Fruit fly (Drosophila melanogaster) whole organism, embryonic: ENCODE results near the gene pan.

Experiments used
- CG12391 ChIP-seq: fragments of 200-800 bp; sonication (Bioruptor generic); optimal IDR thresholded peaks from 3 replicates; lab custom pipeline; 2018; ENCODE audit warnings: missing biosample characterization, mild to moderate bottlenecking, missing genetic modification characterization, moderate library complexity
- CG12942 ChIP-seq: fragments of 200-800 bp; sonication (Bioruptor generic); optimal IDR thresholded peaks from 3 replicates; lab custom pipeline; 2016; ENCODE audit warnings: missing biosample characterization, missing genetic modification characterization
- CG13123 ChIP-seq: fragments of 200-800 bp; sonication (Bioruptor generic); optimal IDR thresholded peaks from 2 replicates; lab custom pipeline; 2016; ENCODE audit warnings: missing biosample characterization, missing genetic modification characterization
- CG13624 ChIP-seq: fragments of 200-800 bp; sonication (Bioruptor generic); optimal IDR thresholded peaks from 2 replicates; lab custom pipeline; 2016; ENCODE audit warnings: missing biosample characterization, missing genetic modification characterization
- CG13894 ChIP-seq: fragments of 200-800 bp; sonication (Bioruptor generic); optimal IDR thresholded peaks from 3 replicates; lab custom pipeline; 2018; ENCODE audit warnings: missing biosample characterization, mild to moderate bottlenecking, missing genetic modification characterization, moderate library complexity
- CG15479 ChIP-seq: fragments of 200-800 bp; sonication (Bioruptor generic); optimal IDR thresholded peaks from 3 replicates; lab custom pipeline; 2019; ENCODE audit warnings: missing biosample characterization, mild to moderate bottlenecking, missing genetic modification characterization, moderate library complexity
- CG15601 ChIP-seq: fragments of 200-800 bp; sonication (Bioruptor generic); optimal IDR thresholded peaks from 3 replicates; lab custom pipeline; 2019; ENCODE audit warnings: missing biosample characterization, mild to moderate bottlenecking, missing genetic modification characterization, moderate library complexity
- CG16813 ChIP-seq: fragments of 200-800 bp; sonication (Bioruptor generic); IDR thresholded peaks from 3 replicates; pipeline ENCODE4 v1.3.6; 2022; ENCODE audit warnings: missing biosample characterization, missing genetic modification characterization; ENCODE audit not compliant: partially characterized antibody
- CG1832 ChIP-seq: fragments of 200-800 bp; sonication (Bioruptor generic); optimal IDR thresholded peaks from 2 replicates; lab custom pipeline; 2017; ENCODE audit warnings: missing biosample characterization, mild to moderate bottlenecking, missing genetic modification characterization, inconsistent platforms
- CG30020 ChIP-seq: fragments of 200-800 bp; optimal IDR thresholded peaks from 2 replicates; lab custom pipeline; 2019; ENCODE audit warnings: missing biosample characterization, mild to moderate bottlenecking, missing genetic modification characterization, moderate library complexity
- CG30403 ChIP-seq: fragments of 200-800 bp; sonication (Bioruptor generic); optimal IDR thresholded peaks from 3 replicates; lab custom pipeline; 2016; ENCODE audit warnings: missing biosample characterization, missing genetic modification characterization
- CG31224 ChIP-seq: fragments of 200-800 bp; sonication (Bioruptor generic); IDR thresholded peaks from 2 replicates; pipeline ENCODE4 v1.3.6; 2022; ENCODE audit warnings: missing biosample characterization, missing genetic modification characterization
- CG3163 ChIP-seq: fragments of 200-800 bp; sonication (Bioruptor generic); optimal IDR thresholded peaks from 3 replicates; lab custom pipeline; 2016; ENCODE audit warnings: missing biosample characterization, missing genetic modification characterization
- CG33213 ChIP-seq: fragments of 200-800 bp; sonication (Bioruptor generic); optimal IDR thresholded peaks from 3 replicates; lab custom pipeline; 2016; ENCODE audit warnings: missing biosample characterization, missing genetic modification characterization
- CG34376 ChIP-seq: fragments of 200-800 bp; sonication (Bioruptor generic); optimal IDR thresholded peaks from 2 replicates; lab custom pipeline; 2018; ENCODE audit warnings: missing biosample characterization, mild to moderate bottlenecking, missing genetic modification characterization
- CG3847 ChIP-seq: fragments of 200-800 bp; sonication (Bioruptor generic); IDR thresholded peaks from 2 replicates; pipeline ENCODE4 v1.3.6; 2022; ENCODE audit warnings: missing biosample characterization, missing genetic modification characterization
- CG4424 ChIP-seq: fragments of 200-800 bp; sonication (Bioruptor generic); optimal IDR thresholded peaks from 3 replicates; lab custom pipeline; 2016; ENCODE audit warnings: missing biosample characterization, missing genetic modification characterization
- CG4820 ChIP-seq: fragments of 200-800 bp; sonication (Bioruptor generic); optimal IDR thresholded peaks from 3 replicates; lab custom pipeline; 2016; ENCODE audit warnings: missing biosample characterization, missing genetic modification characterization
- CG4854 ChIP-seq: fragments of 200-800 bp; sonication (Bioruptor generic); optimal IDR thresholded peaks from 2 replicates; lab custom pipeline; 2016; ENCODE audit warnings: missing biosample characterization, missing genetic modification characterization, inconsistent platforms
- CG6654 ChIP-seq: fragments of 200-800 bp; sonication (Bioruptor generic); optimal IDR thresholded peaks from 2 replicates; lab custom pipeline; 2017; ENCODE audit warnings: missing biosample characterization, mild to moderate bottlenecking, missing genetic modification characterization
- CG7556 ChIP-seq: fragments of 200-800 bp; sonication (Bioruptor generic); optimal IDR thresholded peaks from 2 replicates; lab custom pipeline; 2017; ENCODE audit warnings: missing biosample characterization, mild to moderate bottlenecking, missing genetic modification characterization
- CG7928 ChIP-seq: fragments of 200-800 bp; sonication (Bioruptor generic); optimal IDR thresholded peaks from 2 replicates; lab custom pipeline; 2017; ENCODE audit warnings: missing biosample characterization, mild to moderate bottlenecking, missing genetic modification characterization
- CG8765 ChIP-seq: fragments of 200-800 bp; sonication (Bioruptor generic); IDR thresholded peaks from 2 replicates; pipeline ENCODE4 v1.3.6; 2022; ENCODE audit warnings: missing biosample characterization, missing genetic modification characterization
- CG8924 ChIP-seq: fragments of 200-800 bp; optimal IDR thresholded peaks from 3 replicates; lab custom pipeline; 2019; ENCODE audit warnings: missing biosample characterization, mild to moderate bottlenecking, missing genetic modification characterization, moderate library complexity
- Kr ChIP-seq: fragments of 200-800 bp; sonication (Bioruptor generic); optimal IDR thresholded peaks from 2 replicates; lab custom pipeline; 2017; ENCODE audit warnings: missing biosample characterization, mild to moderate bottlenecking, missing genetic modification characterization
- Max ChIP-seq: fragments of 200-800 bp; sonication (Bioruptor generic); optimal IDR thresholded peaks from 2 replicates; lab custom pipeline; 2016; ENCODE audit warnings: missing biosample characterization, mild to moderate bottlenecking, missing genetic modification characterization
- Nf-YC ChIP-seq: fragments of 200-800 bp; optimal IDR thresholded peaks from 3 replicates; lab custom pipeline; 2019; ENCODE audit warnings: missing biosample characterization, mild to moderate bottlenecking, missing genetic modification characterization, moderate library complexity
- Scr ChIP-seq: fragments of 200-800 bp; sonication (Bioruptor generic); IDR thresholded peaks from 2 replicates; pipeline ENCODE4 v1.3.6; 2022; ENCODE audit warnings: missing biosample characterization, missing genetic modification characterization; ENCODE audit not compliant: partially characterized antibody
- Six4 ChIP-seq: fragments of 200-800 bp; sonication (Bioruptor generic); optimal IDR thresholded peaks from 2 replicates; lab custom pipeline; 2016; ENCODE audit warnings: missing biosample characterization, missing genetic modification characterization
- Ssrp ChIP-seq: fragments of 200-800 bp; sonication (Bioruptor generic); optimal IDR thresholded peaks from 2 replicates; lab custom pipeline; 2018; ENCODE audit warnings: missing biosample characterization, mild to moderate bottlenecking, missing genetic modification characterization, moderate library complexity
- ac ChIP-seq: fragments of 200-800 bp; sonication (Bioruptor generic); optimal IDR thresholded peaks from 3 replicates; lab custom pipeline; 2017; ENCODE audit warnings: missing biosample characterization, mild to moderate bottlenecking, missing genetic modification characterization
- ato ChIP-seq: fragments of 200-800 bp; sonication (Bioruptor generic); IDR thresholded peaks from 2 replicates; pipeline ENCODE4 v1.3.6; 2022; ENCODE audit warnings: missing biosample characterization, missing genetic modification characterization; ENCODE audit not compliant: partially characterized antibody
- bbx ChIP-seq: fragments of 200-800 bp; sonication (Bioruptor generic); IDR thresholded peaks from 2 replicates; pipeline ENCODE4 v1.3.6; 2022; ENCODE audit warnings: missing biosample characterization, missing genetic modification characterization; ENCODE audit not compliant: partially characterized antibody
- btn ChIP-seq: fragments of 200-800 bp; sonication (Bioruptor generic); optimal IDR thresholded peaks from 2 replicates; lab custom pipeline; 2016; ENCODE audit warnings: missing biosample characterization, missing genetic modification characterization
- cato ChIP-seq: fragments of 200-800 bp; sonication (Bioruptor generic); optimal IDR thresholded peaks from 2 replicates; lab custom pipeline; 2016; ENCODE audit warnings: missing biosample characterization, missing genetic modification characterization, borderline replicate concordance
- crp ChIP-seq, 2 experiments: fragments of 200-800 bp; sonication (Bioruptor generic); optimal IDR thresholded peaks; 2 replicates in 1 of 2; 3 replicates in 1 of 2; lab custom pipeline; 2017; ENCODE audit warnings: missing biosample characterization in 2 of 2, missing genetic modification characterization in 2 of 2, mild to moderate bottlenecking in 1 of 2, moderate library complexity in 1 of 2
- danr ChIP-seq: fragments of 200-800 bp; sonication (Bioruptor generic); IDR thresholded peaks from 2 replicates; pipeline ENCODE4 v1.3.6; 2022; ENCODE audit warnings: missing biosample characterization, missing genetic modification characterization
- gce ChIP-seq: fragments of 200-800 bp; sonication (Bioruptor generic); IDR thresholded peaks from 3 replicates; pipeline ENCODE4 v1.3.6; 2022; ENCODE audit warnings: missing biosample characterization, missing genetic modification characterization
- gsb ChIP-seq: fragments of 200-800 bp; sonication (Bioruptor generic); IDR thresholded peaks from 2 replicates; pipeline ENCODE4 v1.3.6; 2022; ENCODE audit warnings: missing biosample characterization, missing genetic modification characterization
- gsb-n ChIP-seq: fragments of 200-800 bp; sonication (Bioruptor generic); optimal IDR thresholded peaks from 3 replicates; lab custom pipeline; 2018; ENCODE audit warnings: missing biosample characterization, mild to moderate bottlenecking, missing genetic modification characterization
- hth ChIP-seq: fragments of >200 bp; optimal IDR thresholded peaks from 2 replicates; lab custom pipeline; 2017; ENCODE audit warnings: inconsistent platforms
- kah ChIP-seq: fragments of 200-800 bp; sonication (Bioruptor generic); optimal IDR thresholded peaks from 2 replicates; lab custom pipeline; 2018; ENCODE audit warnings: missing biosample characterization, mild to moderate bottlenecking, missing genetic modification characterization
- klu ChIP-seq: fragments of 200-800 bp; sonication (Bioruptor generic); IDR thresholded peaks from 2 replicates; pipeline ENCODE4 v1.3.6; 2022; ENCODE audit warnings: missing biosample characterization, missing genetic modification characterization
- nerfin-1 ChIP-seq: fragments of 200-800 bp; sonication (Bioruptor generic); optimal IDR thresholded peaks from 3 replicates; lab custom pipeline; 2019; ENCODE audit warnings: missing biosample characterization, mild to moderate bottlenecking, missing genetic modification characterization, moderate library complexity
- onecut ChIP-seq: fragments of 200-800 bp; sonication (Bioruptor generic); IDR thresholded peaks from 2 replicates; pipeline ENCODE4 v1.3.6; 2022; ENCODE audit warnings: missing biosample characterization, missing genetic modification characterization
- org-1 ChIP-seq: fragments of 200-800 bp; sonication (Bioruptor generic); optimal IDR thresholded peaks from 2 replicates; lab custom pipeline; 2017; ENCODE audit warnings: missing biosample characterization, missing genetic modification characterization
- rib ChIP-seq: fragments of 200-800 bp; sonication (Bioruptor generic); IDR thresholded peaks from 2 replicates; pipeline ENCODE4 v1.3.6; 2022; ENCODE audit warnings: missing biosample characterization, missing genetic modification characterization
- ro ChIP-seq: fragments of 200-800 bp; sonication (Bioruptor generic); IDR thresholded peaks from 2 replicates; pipeline ENCODE4 v1.3.6; 2022; ENCODE audit warnings: missing biosample characterization, missing genetic modification characterization
- sisA ChIP-seq: fragments of 200-800 bp; sonication (Bioruptor generic); IDR thresholded peaks from 2 replicates; pipeline ENCODE4 v1.3.6; 2022; ENCODE audit warnings: missing biosample characterization, missing genetic modification characterization
- vnd ChIP-seq: fragments of 200-800 bp; sonication (Bioruptor generic); IDR thresholded peaks from 3 replicates; pipeline ENCODE4 v1.3.6; 2022; ENCODE audit warnings: missing biosample characterization, missing genetic modification characterization; ENCODE audit not compliant: partially characterized antibody

pan gene

DNA sequence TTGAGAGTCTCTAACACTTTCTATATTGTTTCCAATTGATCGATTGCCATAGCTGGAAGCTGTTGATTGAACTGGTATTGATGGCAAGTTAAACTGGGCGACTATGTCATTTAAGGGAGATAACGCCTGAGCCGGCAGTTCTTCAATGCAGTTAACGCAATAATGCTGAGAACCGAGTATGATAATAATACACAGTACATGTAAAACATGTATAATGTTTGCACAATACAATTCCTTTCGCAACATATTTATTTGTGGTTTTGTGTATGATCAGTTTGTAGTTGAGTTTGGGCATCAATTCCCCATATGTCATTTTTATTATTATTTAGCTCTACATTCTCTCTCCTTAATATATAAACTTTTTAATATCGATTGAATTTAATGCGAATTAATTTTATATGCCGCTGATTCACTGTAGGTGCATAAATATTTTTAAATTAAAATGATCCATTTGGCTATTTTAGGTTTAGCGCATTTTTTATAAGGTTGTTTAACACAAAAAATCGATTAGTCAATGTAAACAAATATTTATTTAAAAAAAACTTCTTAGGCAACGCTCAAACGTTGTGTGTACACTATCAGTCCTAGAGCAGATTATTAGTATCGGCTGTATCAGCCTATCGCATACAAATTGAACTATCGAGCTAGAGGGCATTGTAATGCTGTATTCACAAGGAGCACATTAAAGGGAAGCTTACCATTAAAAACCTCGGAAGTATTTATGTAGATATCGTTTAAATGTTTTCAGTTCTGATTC is 25.8 kb upstream of the pan start, which contains the start of gene PlexB (continued):
- TF ChIP-seq CG16813 (GFP tag; lab: Robert Waterston, UW): peak; percentile 96
- TF ChIP-seq ato: no peak
- no peak for TF ChIP-seq CG4820 (GFP tag; lab: Kevin White, UChicago)
- TF ChIP-seq CG3847 (GFP tag; lab: Robert Waterston, UW): no peak
- TF ChIP-seq ro: no peak
- no peak for TF ChIP-seq CG3163 (GFP tag; lab: Kevin White, UChicago)
- TF ChIP-seq CG15479: no peak
- TF ChIP-seq CG12391 (tag; lab: Kevin White, UChicago): no peak
- TF ChIP-seq sisA: no peak
- TF ChIP-seq bbx (GFP tag; lab: Robert Waterston, UW): peak; percentile 93
- TF ChIP-seq CG4854 (GFP tag; lab: Kevin White, UChicago): no peak
- TF ChIP-seq Nf-YC (tag; lab: Kevin White, UChicago): no peak
- TF ChIP-seq nerfin-1 (tag; lab: Kevin White, UChicago): no peak
- TF ChIP-seq CG4424 (GFP tag; lab: Kevin White, UChicago): no peak
- TF ChIP-seq CG8765 (GFP tag; lab: Robert Waterston, UW): no peak
- TF ChIP-seq CG30403 (GFP tag; lab: Kevin White, UChicago): no peak
- no peak for TF ChIP-seq danr (GFP tag; lab: Robert Waterston, UW)
- TF ChIP-seq onecut: peak; percentile 30; the same call in 1 of the 2 replicates
- TF ChIP-seq gsb-n (tag; lab: Kevin White, UChicago): no peak
- TF ChIP-seq crp (GFP tag; optimal IDR thresholded peaks at IDR 0.05; lab: Kevin White, UChicago): no peak
- TF ChIP-seq gce (GFP tag; lab: Robert Waterston, UW): no peak
- no peak for TF ChIP-seq Kr
- TF ChIP-seq CG15601 (tag; lab: Kevin White, UChicago): no peak
- TF ChIP-seq Ssrp (tag; lab: Kevin White, UChicago): no peak
- TF ChIP-seq CG33213 (GFP tag; lab: Kevin White, UChicago): peak; percentile 51
- no peak for TF ChIP-seq CG1832 (GFP tag; lab: Kevin White, UChicago)
- no peak for TF ChIP-seq kah (GFP tag; lab: Kevin White, UChicago)
- no peak for TF ChIP-seq hth (lab: Kevin White, UChicago)
- no peak for TF ChIP-seq CG13123
- no peak for TF ChIP-seq CG34376
- no peak for TF ChIP-seq Max (GFP tag; lab: Kevin White, UChicago)
- no peak for TF ChIP-seq CG6654 (GFP tag; lab: Kevin White, UChicago)
- no peak for TF ChIP-seq btn (GFP tag; lab: Kevin White, UChicago)
- peak; percentile 84 for TF ChIP-seq Scr (GFP tag; lab: Robert Waterston, UW)
- peak; percentile 86 for TF ChIP-seq vnd
- TF ChIP-seq CG7928: no peak
- TF ChIP-seq CG7556 (GFP tag; lab: Kevin White, UChicago): no peak
- TF ChIP-seq CG31224: no peak
- no peak for TF ChIP-seq cato
- TF ChIP-seq CG13624: no peak
- TF ChIP-seq CG8924: peak; percentile 58
- peak; percentile 99 for TF ChIP-seq CG30020 (tag; lab: Kevin White, UChicago)
- no peak for TF ChIP-seq klu (GFP tag; lab: Robert Waterston, UW)
- TF ChIP-seq gsb (GFP tag; lab: Robert Waterston, UW): no peak
- no peak for TF ChIP-seq ac (GFP tag; lab: Kevin White, UChicago)
- TF ChIP-seq CG13894 (tag; lab: Kevin White, UChicago): peak; percentile 44
- no peak for TF ChIP-seq Six4
- no peak for TF ChIP-seq org-1 (GFP tag; lab: Kevin White, UChicago)
- no peak for TF ChIP-seq CG12942
- TF ChIP-seq rib (GFP tag; lab: Robert Waterston, UW): no peak
